Fruit fly (Drosophila melanogaster) whole organism, embryonic: ENCODE measurements around the gene Cpr62Bc.

Experiments used
- ATbp ChIP-seq: fragments of 200-800 bp; sonication (Bioruptor generic); optimal IDR thresholded peaks from 2 replicates; lab custom pipeline; 2017; ENCODE audit warnings: missing biosample characterization, mild to moderate bottlenecking, missing genetic modification characterization, missing genetic modification reagents
- CG11695 ChIP-seq: fragments of 200-800 bp; sonication (Bioruptor generic); IDR thresholded peaks from 3 replicates; pipeline ENCODE4 v1.3.6; 2022; ENCODE audit warnings: missing biosample characterization, missing genetic modification characterization
- CG12219 ChIP-seq: fragments of 200-800 bp; sonication (Bioruptor generic); optimal IDR thresholded peaks from 3 replicates; lab custom pipeline; 2018; ENCODE audit warnings: missing biosample characterization, mild to moderate bottlenecking, missing genetic modification characterization
- CG13424 ChIP-seq: fragments of 200-800 bp; sonication (Bioruptor generic); optimal IDR thresholded peaks from 2 replicates; lab custom pipeline; 2019; ENCODE audit warnings: missing biosample characterization, mild to moderate bottlenecking, missing genetic modification characterization, moderate library complexity
- CG15479 ChIP-seq: fragments of 200-800 bp; sonication (Bioruptor generic); optimal IDR thresholded peaks from 3 replicates; lab custom pipeline; 2019; ENCODE audit warnings: missing biosample characterization, mild to moderate bottlenecking, missing genetic modification characterization, moderate library complexity
- CG1603 ChIP-seq: fragments of 200-800 bp; sonication (Bioruptor generic); optimal IDR thresholded peaks from 2 replicates; lab custom pipeline; 2019; ENCODE audit warnings: missing biosample characterization, mild to moderate bottlenecking, missing genetic modification characterization, moderate library complexity
- CG17359 ChIP-seq: fragments of 200-800 bp; sonication (Bioruptor generic); optimal IDR thresholded peaks from 3 replicates; lab custom pipeline; 2018; ENCODE audit warnings: missing biosample characterization, mild to moderate bottlenecking, missing genetic modification characterization, moderate library complexity
- CG30403 ChIP-seq: fragments of 200-800 bp; sonication (Bioruptor generic); optimal IDR thresholded peaks from 3 replicates; lab custom pipeline; 2016; ENCODE audit warnings: missing biosample characterization, missing genetic modification characterization
- CG30431 ChIP-seq: fragments of 200-800 bp; sonication (Bioruptor generic); optimal IDR thresholded peaks from 2 replicates; lab custom pipeline; 2017; ENCODE audit warnings: missing biosample characterization, missing genetic modification characterization
- CG3163 ChIP-seq: fragments of 200-800 bp; sonication (Bioruptor generic); optimal IDR thresholded peaks from 3 replicates; lab custom pipeline; 2016; ENCODE audit warnings: missing biosample characterization, missing genetic modification characterization
- CG34224 ChIP-seq: fragments of 200-800 bp; sonication (Bioruptor generic); IDR thresholded peaks from 3 replicates; pipeline ENCODE4 v1.3.6; 2022; ENCODE audit warnings: missing biosample characterization, missing genetic modification characterization; ENCODE audit not compliant: partially characterized antibody
- CG3995 ChIP-seq: fragments of 200-800 bp; sonication (Bioruptor generic); optimal IDR thresholded peaks from 3 replicates; lab custom pipeline; 2016; ENCODE audit warnings: missing biosample characterization, missing genetic modification characterization
- CG5180 ChIP-seq: fragments of 200-800 bp; sonication (Bioruptor generic); optimal IDR thresholded peaks from 3 replicates; lab custom pipeline; 2017; ENCODE audit warnings: missing biosample characterization, missing genetic modification characterization, mild to moderate bottlenecking, moderate library complexity, missing genetic modification reagents
- CG6813 ChIP-seq: fragments of 200-800 bp; sonication (Bioruptor generic); optimal IDR thresholded peaks from 2 replicates; lab custom pipeline; 2017; ENCODE audit warnings: missing biosample characterization, missing genetic modification characterization, mild to moderate bottlenecking, moderate library complexity, missing genetic modification reagents
- CG6854 ChIP-seq: fragments of 200-800 bp; sonication (Bioruptor generic); optimal IDR thresholded peaks from 3 replicates; lab custom pipeline; 2017; ENCODE audit warnings: missing biosample characterization, mild to moderate bottlenecking, missing genetic modification characterization
- CG8388 ChIP-seq: fragments of 200-800 bp; sonication (Bioruptor generic); optimal IDR thresholded peaks from 2 replicates; lab custom pipeline; 2019; ENCODE audit warnings: missing biosample characterization, mild to moderate bottlenecking, missing genetic modification characterization, moderate library complexity
- CG9817 ChIP-seq: fragments of 200-800 bp; sonication (Bioruptor generic); optimal IDR thresholded peaks from 2 replicates; lab custom pipeline; 2018; ENCODE audit warnings: missing biosample characterization, mild to moderate bottlenecking, missing genetic modification characterization, moderate library complexity
- Eip74EF ChIP-seq, 2 experiments: fragments of 200-800 bp in 1 of 2; fragments of >200 bp in 1 of 2; sonication (Bioruptor generic) in 1 of 2; optimal IDR thresholded peaks; 2 replicates each; lab custom pipeline; 2017 to 2019; ENCODE audit warnings: missing biosample characterization in 2 of 2, missing genetic modification characterization in 2 of 2, mild to moderate bottlenecking in 1 of 2, moderate library complexity in 1 of 2
- HLH54F ChIP-seq: fragments of 200-800 bp; sonication (Bioruptor generic); optimal IDR thresholded peaks from 3 replicates; lab custom pipeline; 2016; ENCODE audit warnings: missing biosample characterization, missing genetic modification characterization
- Hr39 ChIP-seq: fragments of >200 bp; optimal IDR thresholded peaks from 2 replicates; lab custom pipeline; 2017
- MESR4 ChIP-seq: fragments of 200-800 bp; sonication (Bioruptor generic); optimal IDR thresholded peaks from 2 replicates; lab custom pipeline; 2018; ENCODE audit warnings: missing biosample characterization, mild to moderate bottlenecking, missing genetic modification characterization, moderate library complexity
- Mad ChIP-seq: fragments of 200-800 bp; sonication (Bioruptor generic); optimal IDR thresholded peaks from 2 replicates; lab custom pipeline; 2016; ENCODE audit warnings: missing biosample characterization, missing genetic modification characterization
- Max ChIP-seq: fragments of 200-800 bp; sonication (Bioruptor generic); optimal IDR thresholded peaks from 2 replicates; lab custom pipeline; 2016; ENCODE audit warnings: missing biosample characterization, mild to moderate bottlenecking, missing genetic modification characterization
- Trl ChIP-seq, 3 experiments: fragments of >200 bp in 2 of 3; fragments of 200-800 bp in 1 of 3; sonication (Bioruptor generic) in 1 of 3; optimal IDR thresholded peaks; 2 replicates in 1 of 3; 3 replicates in 2 of 3; lab custom pipeline; 2016 to 2017; ENCODE audit warnings: missing biosample characterization in 1 of 3, missing genetic modification characterization in 1 of 3
- Usf ChIP-seq: fragments of 200-800 bp; sonication (Bioruptor generic); optimal IDR thresholded peaks from 2 replicates; lab custom pipeline; 2017; ENCODE audit warnings: missing genotype, missing biosample characterization, missing genetic modification characterization
- chif ChIP-seq, 2 experiments: fragments of 200-800 bp; sonication (Bioruptor generic); optimal IDR thresholded peaks; 3 replicates each; lab custom pipeline; 2016; ENCODE audit warnings: missing biosample characterization in 2 of 2, missing genetic modification characterization in 2 of 2
- chn ChIP-seq: fragments of 200-800 bp; sonication (Bioruptor generic); optimal IDR thresholded peaks from 2 replicates; lab custom pipeline; 2016; ENCODE audit warnings: missing biosample characterization, missing genetic modification characterization
- dpn ChIP-seq, 2 experiments: fragments of 200-800 bp; sonication (Bioruptor generic); optimal IDR thresholded peaks; 3 replicates each; lab custom pipeline; 2016; ENCODE audit warnings: missing biosample characterization in 2 of 2, missing genetic modification characterization in 2 of 2
- eve ChIP-seq, 2 experiments: fragments of >200 bp; optimal IDR thresholded peaks; 2 replicates each; lab custom pipeline; 2017; ENCODE audit warnings: missing biosample characterization in 2 of 2, missing genetic modification characterization in 2 of 2
- ewg ChIP-seq: fragments of 200-800 bp; sonication (Bioruptor generic); optimal IDR thresholded peaks from 3 replicates; lab custom pipeline; 2017; ENCODE audit warnings: mild to moderate bottlenecking, missing biosample characterization, missing genetic modification reagents, missing genetic modification characterization
- fu2 ChIP-seq: fragments of 200-800 bp; sonication (Bioruptor generic); optimal IDR thresholded peaks from 2 replicates; lab custom pipeline; 2016; ENCODE audit warnings: missing biosample characterization, missing genetic modification characterization
- h ChIP-seq: fragments of >200 bp; optimal IDR thresholded peaks from 2 replicates; lab custom pipeline; 2017
- lab ChIP-seq: fragments of 200-800 bp; sonication (Bioruptor generic); optimal IDR thresholded peaks from 3 replicates; lab custom pipeline; 2017; ENCODE audit warnings: missing biosample characterization, missing genetic modification characterization, mild to moderate bottlenecking, moderate library complexity, missing genetic modification reagents
- lilli ChIP-seq: fragments of 200-800 bp; sonication (Bioruptor generic); optimal IDR thresholded peaks from 3 replicates; lab custom pipeline; 2016; ENCODE audit warnings: missing biosample characterization, missing genetic modification characterization
- nmo ChIP-seq: fragments of 200-800 bp; sonication (Bioruptor generic); optimal IDR thresholded peaks from 2 replicates; lab custom pipeline; 2018; ENCODE audit warnings: missing biosample characterization, mild to moderate bottlenecking, missing genetic modification characterization, moderate library complexity
- p53 ChIP-seq: fragments of 200-800 bp; sonication (Bioruptor generic); optimal IDR thresholded peaks from 2 replicates; lab custom pipeline; 2016; ENCODE audit warnings: missing biosample characterization, missing genetic modification characterization
- ranshi ChIP-seq: fragments of 200-800 bp; sonication (Bioruptor generic); IDR thresholded peaks from 2 replicates; pipeline ENCODE4 v1.3.6; 2022; ENCODE audit warnings: missing biosample characterization, missing genetic modification characterization
- salm ChIP-seq: fragments of 200-800 bp; sonication (Bioruptor generic); optimal IDR thresholded peaks from 2 replicates; lab custom pipeline; 2018; ENCODE audit warnings: missing biosample characterization, mild to moderate bottlenecking, missing genetic modification characterization
- schlank ChIP-seq: fragments of 200-800 bp; sonication (Bioruptor generic); optimal IDR thresholded peaks from 2 replicates; lab custom pipeline; 2018; ENCODE audit warnings: missing biosample characterization, mild to moderate bottlenecking, missing genetic modification characterization
- sens-2 ChIP-seq: fragments of 200-800 bp; sonication (Bioruptor generic); IDR thresholded peaks from 2 replicates; pipeline ENCODE4 v1.3.6; 2022; ENCODE audit warnings: missing biosample characterization, missing genetic modification characterization
- seq ChIP-seq: fragments of 200-800 bp; sonication (Bioruptor generic); IDR thresholded peaks from 2 replicates; pipeline ENCODE4 v1.3.6; 2022; ENCODE audit warnings: missing biosample characterization, missing genetic modification characterization
- sisA ChIP-seq: fragments of 200-800 bp; sonication (Bioruptor generic); IDR thresholded peaks from 2 replicates; pipeline ENCODE4 v1.3.6; 2022; ENCODE audit warnings: missing biosample characterization, missing genetic modification characterization
- sqz ChIP-seq: fragments of 200-800 bp; sonication (Bioruptor generic); optimal IDR thresholded peaks from 3 replicates; lab custom pipeline; 2018; ENCODE audit warnings: missing biosample characterization, mild to moderate bottlenecking, missing genetic modification characterization
- wor ChIP-seq: fragments of 200-800 bp; sonication (Bioruptor generic); IDR thresholded peaks from 2 replicates; pipeline ENCODE4 v1.3.6; 2022; ENCODE audit warnings: missing biosample characterization, missing genetic modification characterization
- yki ChIP-seq: fragments of >200 bp; optimal IDR thresholded peaks from 3 replicates; lab custom pipeline; 2018
- zfh2 ChIP-seq: fragments of 200-800 bp; sonication (Bioruptor generic); optimal IDR thresholded peaks from 2 replicates; lab custom pipeline; 2016; ENCODE audit warnings: missing biosample characterization, missing genetic modification characterization

Gene Cpr62Bc

dm6 chr3L:1794943-1795696 is 46.8 kb downstream of the Cpr62Bc start, which contains the start of the genes alpha-Spec, dlt and Cdc37 (continued):
- peak; percentile 15 for TF ChIP-seq lilli (GFP tag; lab: Kevin White, UChicago)

DNA sequence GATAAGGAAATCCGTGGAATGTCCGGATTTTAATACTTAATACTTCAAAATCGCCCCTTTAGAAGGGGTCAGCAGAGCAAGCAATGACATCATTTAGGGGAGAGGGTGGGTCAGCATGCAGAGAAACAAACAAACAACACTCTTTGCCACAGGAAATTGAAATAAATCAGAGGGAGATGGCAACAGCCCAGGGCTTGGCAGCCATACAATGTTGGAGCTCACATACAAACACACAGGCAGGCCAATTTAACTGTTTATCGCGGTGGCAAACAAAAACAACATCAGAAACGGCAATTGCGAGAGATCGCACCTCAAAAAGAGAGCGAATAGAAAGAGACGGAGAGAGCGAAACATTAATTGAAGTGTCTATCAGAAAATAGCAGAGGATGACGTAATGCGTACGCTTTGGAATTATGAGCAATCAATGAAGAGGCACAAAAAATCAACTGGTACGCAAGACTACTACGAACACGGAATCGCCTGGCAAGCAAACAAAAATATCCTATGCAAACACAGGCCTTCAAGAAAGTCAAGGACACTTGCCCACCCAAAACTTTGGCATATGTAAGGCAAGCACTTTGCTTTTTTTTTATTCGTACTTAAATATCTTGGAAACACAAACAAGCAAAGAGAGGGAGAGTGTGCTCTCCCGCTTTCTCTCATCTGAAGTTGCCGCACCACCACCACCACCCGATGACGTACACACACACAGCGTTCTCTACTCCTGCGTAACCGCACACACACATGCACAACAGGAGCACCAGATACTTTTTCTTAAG is 47.5 kb downstream of the Cpr62Bc start:
- no peak for TF ChIP-seq fu2 (GFP tag; lab: Kevin White, UChicago)
- TF ChIP-seq sqz = peak; percentile 92
- TF ChIP-seq Mad = no peak
- TF ChIP-seq Hr39 (lab: Kevin White, UChicago) = no peak
- no peak; the same call in 2 of the 3 replicates for TF ChIP-seq CG34224 (GFP tag; lab: Robert Waterston, UW)
- no peak for TF ChIP-seq chn
- no peak for TF ChIP-seq CG3995
- peak; percentile 52 for TF ChIP-seq salm (tag; lab: Kevin White, UChicago)
- no peak for TF ChIP-seq chif (GFP tag; optimal IDR thresholded peaks at IDR 0.05; lab: Kevin White, UChicago)
- TF ChIP-seq CG5180 (GFP tag; lab: Kevin White, UChicago) = peak; percentile 47
- TF ChIP-seq CG17359 (tag; lab: Kevin White, UChicago) = peak; percentile 37
- peak; percentile 11; the same call in 1 of the 2 replicates for TF ChIP-seq ranshi (GFP tag; lab: Robert Waterston, UW)
- TF ChIP-seq eve (GFP tag; optimal IDR thresholded peaks at IDR 0.05; lab: Kevin White, UChicago) = no peak
- TF ChIP-seq CG6813 = peak; percentile 21
- peak; percentile 21; the same call in 1 of the 2 replicates for TF ChIP-seq seq (GFP tag; lab: Robert Waterston, UW)
- TF ChIP-seq HLH54F (GFP tag; lab: Kevin White, UChicago) = no peak
- no peak for TF ChIP-seq CG1603
- no peak for TF ChIP-seq sisA (GFP tag; lab: Robert Waterston, UW)
- no peak for TF ChIP-seq Usf (GFP tag; lab: Kevin White, UChicago)
- no peak for TF ChIP-seq h (lab: Kevin White, UChicago)
- peak; percentile 78 for TF ChIP-seq lab (GFP tag; lab: Kevin White, UChicago)
- peak in 1 of 2 experiments; percentile 36 for TF ChIP-seq dpn (GFP tag; optimal IDR thresholded peaks at IDR 0.05; lab: Kevin White, UChicago)
- TF ChIP-seq CG13424 (tag; lab: Kevin White, UChicago) = no peak
- no peak for TF ChIP-seq CG30431 (GFP tag; lab: Kevin White, UChicago)
- TF ChIP-seq CG8388 = no peak
- no peak for TF ChIP-seq CG30403 (GFP tag; lab: Kevin White, UChicago)
- peak; percentile 53 for TF ChIP-seq CG3163 (GFP tag; lab: Kevin White, UChicago)
- no peak for TF ChIP-seq Max
- no peak for TF ChIP-seq CG9817 (tag; lab: Kevin White, UChicago)
- TF ChIP-seq nmo = peak; percentile 17
- peak; percentile 86 to 97 for TF ChIP-seq Trl (optimal IDR thresholded peaks at IDR 0.05; lab: Kevin White, UChicago)
- peak; percentile 8 for TF ChIP-seq Trl (GFP tag; optimal IDR thresholded peaks at IDR 0.05; lab: Kevin White, UChicago)
- TF ChIP-seq zfh2 = no peak
- TF ChIP-seq ATbp (GFP tag; lab: Kevin White, UChicago) = no peak
- peak in 1 of 2 experiments; percentile 63 for TF ChIP-seq Eip74EF (GFP tag; optimal IDR thresholded peaks at IDR 0.05; lab: Kevin White, UChicago)
- TF ChIP-seq schlank (tag; lab: Kevin White, UChicago) = peak; percentile 32
- TF ChIP-seq CG6854 = peak; percentile 31
- peak; percentile 63; the same call in 1 of the 3 replicates for TF ChIP-seq CG11695 (GFP tag; lab: Robert Waterston, UW)
- no peak for TF ChIP-seq CG12219 (GFP tag; lab: Kevin White, UChicago)
- TF ChIP-seq MESR4 (GFP tag; lab: Kevin White, UChicago) = no peak
- TF ChIP-seq sens-2 (GFP tag; lab: Robert Waterston, UW) = no peak
- TF ChIP-seq wor (GFP tag; lab: Robert Waterston, UW) = no peak
- no peak for TF ChIP-seq ewg
- TF ChIP-seq p53 (GFP tag; lab: Kevin White, UChicago) = no peak
- peak; percentile 91 for TF ChIP-seq CG15479 (GFP tag; lab: Kevin White, UChicago)
- TF ChIP-seq yki (lab: Kevin White, UChicago) = no peak
